Worm (Caenorhabditis elegans) whole organism, young adult: Measurements from ENCODE around the gene cec-6.
A peak's percentile ranks its signal among the peaks of the same experiment; 100 is the strongest.

Experiments
- B0035.1 ChIP-seq: sonication (generic microtip); optimal IDR thresholded peaks from 2 replicates; lab custom pipeline; 2016; ENCODE audit warnings: missing genetic modification characterization, mild to moderate bottlenecking, missing compliant biosample characterization, missing genotype, missing genetic modification reagents
- B0336.3 ChIP-seq: fragments of 200-800 bp; sonication (Bioruptor generic); IDR thresholded peaks from 2 replicates; pipeline ENCODE4 v1.3.6; 2022; ENCODE audit warnings: missing genetic modification characterization, missing compliant biosample characterization
- C17E4.6 ChIP-seq: fragments of 200-800 bp; sonication (Bioruptor generic); IDR thresholded peaks from 2 replicates; pipeline ENCODE4 v1.3.6; 2022; ENCODE audit warnings: missing genetic modification reagents, missing genetic modification characterization, missing compliant biosample characterization
- D2030.7 ChIP-seq: fragments of 200-800 bp; sonication (Bioruptor generic); IDR thresholded peaks from 2 replicates; pipeline ENCODE4 v1.3.6; 2022; ENCODE audit warnings: missing genetic modification reagents, missing genetic modification characterization, missing compliant biosample characterization
- F33H1.4 ChIP-seq: fragments of 200-800 bp; sonication (Bioruptor generic); IDR thresholded peaks from 2 replicates; pipeline ENCODE4 v1.3.6; 2022; ENCODE audit warnings: missing genetic modification reagents, missing genetic modification characterization, missing compliant biosample characterization
- F39B2.1 ChIP-seq: fragments of 200-800 bp; sonication (Bioruptor generic); IDR thresholded peaks from 2 replicates; pipeline ENCODE4 v1.3.6; 2022; ENCODE audit warnings: missing genetic modification reagents, missing genetic modification characterization, missing compliant biosample characterization
- F49E8.2 ChIP-seq: sonication (generic microtip); optimal IDR thresholded peaks from 3 replicates; lab custom pipeline; 2017; ENCODE audit warnings: missing genetic modification characterization, mild to moderate bottlenecking, missing compliant biosample characterization, antibody characterized with exemption, moderate library complexity; ENCODE audit not compliant: insufficient read depth
- F52B5.7 ChIP-seq: sonication (generic microtip); optimal IDR thresholded peaks from 2 replicates; lab custom pipeline; 2016; ENCODE audit warnings: mild to moderate bottlenecking, missing genetic modification characterization, missing compliant biosample characterization
- K12H6.12 ChIP-seq: fragments of 200-800 bp; sonication (Bioruptor generic); optimal IDR thresholded peaks from 2 replicates; lab custom pipeline; 2018; ENCODE audit warnings: mild to moderate bottlenecking, missing genetic modification characterization, missing compliant biosample characterization
- T07F8.4 ChIP-seq: sonication (generic microtip); optimal IDR thresholded peaks from 2 replicates; lab custom pipeline; 2016; ENCODE audit warnings: mild to moderate bottlenecking, missing genetic modification characterization, moderate library complexity, missing compliant biosample characterization
- T26A5.8 ChIP-seq: sonication (generic microtip); optimal IDR thresholded peaks from 2 replicates; lab custom pipeline; 2016; ENCODE audit warnings: missing genetic modification characterization, missing compliant biosample characterization
- Y53F4B.3 ChIP-seq: fragments of 200-800 bp; sonication (Bioruptor generic); IDR thresholded peaks from 2 replicates; pipeline ENCODE4 v1.3.6; 2022; ENCODE audit warnings: missing genetic modification reagents, missing genetic modification characterization, missing compliant biosample characterization
- Y53G8AR.9 ChIP-seq: fragments of 200-800 bp; sonication (Bioruptor generic); conservative IDR thresholded peaks from 2 replicates; pipeline ENCODE4 v1.3.6; 2022; ENCODE audit warnings: missing genetic modification reagents, missing genetic modification characterization, missing compliant biosample characterization
- Y95B8A.8 ChIP-seq: fragments of 200-800 bp; sonication (Bioruptor generic); IDR thresholded peaks from 2 replicates; pipeline ENCODE4 v1.3.6; 2022; ENCODE audit warnings: missing genetic modification reagents, missing genetic modification characterization, missing compliant biosample characterization
- akir-1 ChIP-seq: fragments of 200-800 bp; sonication (Bioruptor generic); optimal IDR thresholded peaks from 2 replicates; lab custom pipeline; 2018; ENCODE audit warnings: mild to moderate bottlenecking, missing genetic modification characterization, moderate library complexity, missing compliant biosample characterization
- aptf-3 ChIP-seq: fragments of 200-800 bp; sonication (Bioruptor generic); IDR thresholded peaks from 2 replicates; pipeline ENCODE4 v1.3.6; 2022; ENCODE audit warnings: missing genetic modification characterization, missing compliant biosample characterization
- atf-7 ChIP-seq: sonication (generic microtip); optimal IDR thresholded peaks from 2 replicates; lab custom pipeline; 2017; ENCODE audit warnings: mild to moderate bottlenecking, missing genetic modification characterization, missing compliant biosample characterization
- attf-3 ChIP-seq: fragments of 200-800 bp; sonication (Bioruptor generic); conservative IDR thresholded peaks from 2 replicates; pipeline ENCODE4 v1.3.6; 2022; ENCODE audit warnings: missing genetic modification reagents, missing genetic modification characterization, missing compliant biosample characterization
- ccch-3 ChIP-seq: fragments of 200-800 bp; sonication (Bioruptor generic); optimal IDR thresholded peaks from 2 replicates; lab custom pipeline; 2018; ENCODE audit warnings: mild to moderate bottlenecking, missing genetic modification characterization, missing compliant biosample characterization
- cebp-2 ChIP-seq: fragments of 200-800 bp; sonication (Bioruptor generic); IDR thresholded peaks from 2 replicates; pipeline ENCODE4 v1.3.6; 2022; ENCODE audit warnings: missing genetic modification characterization, missing compliant biosample characterization
- ceh-91 ChIP-seq: fragments of 200-800 bp; sonication (Bioruptor generic); IDR thresholded peaks from 2 replicates; pipeline ENCODE4 v1.3.6; 2022; ENCODE audit warnings: missing genetic modification reagents, missing genetic modification characterization, missing compliant biosample characterization
- chd-7 ChIP-seq: sonication (generic microtip); optimal IDR thresholded peaks from 2 replicates; lab custom pipeline; 2016; ENCODE audit warnings: mild to moderate bottlenecking, missing genetic modification characterization, moderate library complexity, missing compliant biosample characterization
- dox-1 ChIP-seq: fragments of 200-800 bp; sonication (Bioruptor generic); IDR thresholded peaks from 2 replicates; pipeline ENCODE4 v1.3.6; 2022; ENCODE audit warnings: missing genetic modification reagents, missing genetic modification characterization, missing compliant biosample characterization
- dpff-1 ChIP-seq: sonication (generic microtip); optimal IDR thresholded peaks from 2 replicates; lab custom pipeline; 2017; ENCODE audit warnings: mild to moderate bottlenecking, missing genetic modification characterization, missing compliant biosample characterization
- egl-18 ChIP-seq: fragments of 200-800 bp; sonication (Bioruptor generic); IDR thresholded peaks from 2 replicates; pipeline ENCODE4 v1.3.6; 2022; ENCODE audit warnings: missing genetic modification reagents, missing genetic modification characterization, missing compliant biosample characterization
- ekl-4 ChIP-seq: fragments of 200-800 bp; sonication (Bioruptor generic); IDR thresholded peaks from 2 replicates; pipeline ENCODE4 v1.3.6; 2022; ENCODE audit warnings: missing genetic modification reagents, missing genetic modification characterization, missing compliant biosample characterization
- ets-4 ChIP-seq: fragments of 200-800 bp; sonication (Bioruptor generic); optimal IDR thresholded peaks from 2 replicates; lab custom pipeline; 2018; ENCODE audit warnings: mild to moderate bottlenecking, missing genetic modification characterization, missing compliant biosample characterization
- hmg-1.2 ChIP-seq: fragments of 200-800 bp; sonication (Bioruptor generic); IDR thresholded peaks from 2 replicates; pipeline ENCODE4 v1.3.6; 2022; ENCODE audit warnings: missing genetic modification reagents, missing genetic modification characterization, missing compliant biosample characterization
- hsf-1 ChIP-seq: fragments of 200-800 bp; sonication (Bioruptor generic); IDR thresholded peaks from 2 replicates; pipeline ENCODE4 v1.3.6; 2022; ENCODE audit warnings: missing genetic modification reagents, missing genetic modification characterization, missing compliant biosample characterization
- lag-1 ChIP-seq: fragments of 200-800 bp; sonication (Bioruptor generic); IDR thresholded peaks from 2 replicates; pipeline ENCODE4 v1.3.6; 2022; ENCODE audit warnings: missing genetic modification reagents, missing genetic modification characterization, missing compliant biosample characterization
- let-526 ChIP-seq: fragments of 200-800 bp; sonication (Bioruptor generic); IDR thresholded peaks from 2 replicates; pipeline ENCODE4 v1.3.6; 2022; ENCODE audit warnings: missing genetic modification reagents, missing genetic modification characterization, missing compliant biosample characterization
- let-607 ChIP-seq, 2 experiments: fragments of 200-800 bp in 1 of 2; sonication (Bioruptor generic) in 1 of 2; sonication (generic microtip) in 1 of 2; optimal IDR thresholded peaks; 2 replicates each; lab custom pipeline; 2016 to 2018; ENCODE audit warnings: mild to moderate bottlenecking in 2 of 2, missing compliant biosample characterization in 2 of 2, missing genetic modification characterization in 2 of 2, moderate library complexity in 2 of 2, missing genotype in 1 of 2
- lin-26 ChIP-seq: fragments of 200-800 bp; sonication (Bioruptor generic); IDR thresholded peaks from 2 replicates; pipeline ENCODE4 v1.3.6; 2022; ENCODE audit warnings: missing genetic modification reagents, missing genetic modification characterization, missing compliant biosample characterization
- lin-54 ChIP-seq: fragments of 200-800 bp; sonication (Bioruptor generic); optimal IDR thresholded peaks from 2 replicates; lab custom pipeline; 2018; ENCODE audit warnings: mild to moderate bottlenecking, missing genetic modification characterization, missing compliant biosample characterization
- madf-6 ChIP-seq: fragments of 200-800 bp; sonication (Bioruptor generic); IDR thresholded peaks from 2 replicates; pipeline ENCODE4 v1.3.6; 2022; ENCODE audit warnings: missing genetic modification reagents, missing genetic modification characterization, missing compliant biosample characterization
- madf-8 ChIP-seq: fragments of 200-800 bp; sonication (Bioruptor generic); conservative IDR thresholded peaks from 2 replicates; pipeline ENCODE4 v1.3.6; 2022; ENCODE audit warnings: missing genetic modification reagents, missing genetic modification characterization, missing compliant biosample characterization
- mel-28 ChIP-seq: sonication (generic microtip); optimal IDR thresholded peaks from 2 replicates; lab custom pipeline; 2016; ENCODE audit warnings: borderline replicate concordance, mild to moderate bottlenecking, missing genetic modification characterization, missing compliant biosample characterization
- nfya-2 ChIP-seq: fragments of 200-800 bp; sonication (Bioruptor generic); IDR thresholded peaks from 2 replicates; pipeline ENCODE4 v1.3.6; 2022; ENCODE audit warnings: missing genetic modification reagents, missing genetic modification characterization, missing compliant biosample characterization
- nfyb-1 ChIP-seq: fragments of 200-800 bp; sonication (Bioruptor generic); IDR thresholded peaks from 2 replicates; pipeline ENCODE4 v1.3.6; 2022; ENCODE audit warnings: missing genetic modification reagents, missing genetic modification characterization, missing compliant biosample characterization
- nhr-90 ChIP-seq: sonication (generic microtip); optimal IDR thresholded peaks from 2 replicates; lab custom pipeline; 2016; ENCODE audit warnings: missing genotype, mild to moderate bottlenecking, missing genetic modification characterization, missing compliant biosample characterization
- pha-4 ChIP-seq: fragments of 150-350 bp; sonication (generic microtip); optimal IDR thresholded peaks from 2 replicates; lab custom pipeline; 2014; ENCODE audit warnings: missing biosample characterization, missing genetic modification reagents, missing genetic modification characterization
- rec-8 ChIP-seq, 2 experiments: sonication (generic microtip); optimal IDR thresholded peaks; 2 replicates each; lab custom pipeline; 2016; ENCODE audit warnings: mild to moderate bottlenecking in 2 of 2, missing genetic modification characterization in 2 of 2, missing genetic modification reagents in 2 of 2, missing genotype in 2 of 2, missing biosample characterization in 1 of 2, missing compliant biosample characterization in 1 of 2, moderate library complexity in 1 of 2
- rpc-1 ChIP-seq, 2 experiments: fragments of 150-350 bp in 1 of 2; sonication (generic microtip) in 1 of 2; optimal IDR thresholded peaks; 2 replicates each; lab custom pipeline; 2014 to 2018; ENCODE audit warnings: missing biosample characterization in 1 of 2, missing genetic modification characterization in 1 of 2, missing genetic modification reagents in 1 of 2, missing genotype in 1 of 2
- tlf-1 ChIP-seq: fragments of 200-800 bp; sonication (Bioruptor generic); optimal IDR thresholded peaks from 2 replicates; lab custom pipeline; 2018; ENCODE audit warnings: mild to moderate bottlenecking, missing genetic modification characterization, missing compliant biosample characterization
- unc-130 ChIP-seq: sonication (generic microtip); optimal IDR thresholded peaks from 2 replicates; lab custom pipeline; 2016; ENCODE audit warnings: missing genetic modification reagents, missing genetic modification characterization, missing compliant biosample characterization
- xnd-1 ChIP-seq: sonication (generic microtip); optimal IDR thresholded peaks from 2 replicates; lab custom pipeline; 2016; ENCODE audit warnings: missing genotype, missing genetic modification reagents, missing genetic modification characterization, missing compliant biosample characterization
- zim-3 ChIP-seq: sonication (generic microtip); optimal IDR thresholded peaks from 2 replicates; lab custom pipeline; 2017; ENCODE audit warnings: mild to moderate bottlenecking, missing genetic modification characterization, moderate library complexity, missing compliant biosample characterization
- ztf-25 ChIP-seq: fragments of 200-800 bp; sonication (Bioruptor generic); IDR thresholded peaks from 2 replicates; pipeline ENCODE4 v1.3.6; 2022; ENCODE audit warnings: missing genetic modification reagents, missing genetic modification characterization, missing compliant biosample characterization
- ztf-26 ChIP-seq: sonication (generic microtip); optimal IDR thresholded peaks from 2 replicates; lab custom pipeline; 2017; ENCODE audit warnings: missing genetic modification characterization, missing compliant biosample characterization

The cec-6 gene

DNA sequence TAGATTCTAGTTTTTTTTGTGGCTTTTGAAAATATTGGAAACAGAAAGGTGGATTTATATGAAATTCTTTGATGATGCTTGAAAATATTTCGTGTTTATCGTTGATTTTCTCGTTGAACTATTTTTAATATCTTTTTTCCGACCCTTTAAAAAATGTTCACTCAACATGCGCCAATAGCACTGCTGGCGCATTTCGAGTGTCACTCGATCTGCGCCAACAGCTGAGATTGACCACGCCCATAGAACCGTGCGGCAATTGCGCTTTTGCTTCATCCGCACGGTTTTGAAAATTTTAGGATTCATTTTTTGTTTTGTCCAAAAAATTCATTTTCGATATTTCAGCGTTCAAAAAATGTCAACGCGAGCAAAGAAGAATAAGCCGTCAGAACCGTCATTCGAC lies 3.4 kb upstream of the cec-6 start, which contains the start of gene tebp-2 (continued):
- TF ChIP-seq T07F8.4 (tag; lab: Kevin White, UChicago) (no peak), akir-1 (GFP tag; lab: Kevin White, UChicago) (no peak), lin-26 (0 out of 2 replicates have a peak, but pooled peaks have one; percentile 26), rec-8 (tag; optimal IDR thresholded peaks at IDR 0.05; lab: Kevin White, UChicago) (peak in 1 of 2 experiments; percentile 43), lag-1 (GFP tag; lab: Robert Waterston, UW) (no peak), aptf-3 (no peak), zim-3 (tag; lab: Kevin White, UChicago) (no peak), Y53F4B.3 (GFP tag; lab: Robert Waterston, UW) (no peak), madf-8 (GFP tag; lab: Robert Waterston, UW) (peak; percentile 40; the same call in 1 of the 2 replicates), C17E4.6 (GFP tag; lab: Robert Waterston, UW) (0 out of 2 replicates have a peak, but pooled peaks have one; percentile 35), let-526 (GFP tag; lab: Robert Waterston, UW) (no peak), nfya-2 (GFP tag; lab: Robert Waterston, UW) (no peak), atf-7 (peak; percentile 1), dox-1 (GFP tag; lab: Robert Waterston, UW) (peak; percentile 80), hmg-1.2 (GFP tag; lab: Robert Waterston, UW) (0 out of 2 replicates have a peak, but pooled peaks have one; percentile 12), D2030.7 (peak; percentile 78), T26A5.8 (no peak), hsf-1 (GFP tag; lab: Robert Waterston, UW) (peak; percentile 73), nhr-90 (no peak), let-607 (tag; optimal IDR thresholded peaks at IDR 0.05; lab: Kevin White, UChicago) (no peak), pha-4 (tag; lab: Kevin White, UChicago) (no peak), cebp-2 (GFP tag; lab: Robert Waterston, UW) (no peak), rpc-1 (optimal IDR thresholded peaks at IDR 0.05; lab: Kevin White, UChicago) (no peak), rpc-1 (tag; optimal IDR thresholded peaks at IDR 0.05; lab: Kevin White, UChicago) (no peak), ekl-4 (GFP tag; lab: Robert Waterston, UW) (peak; percentile 86), egl-18 (no peak), ets-4 (GFP tag; lab: Kevin White, UChicago) (no peak), tlf-1 (peak; percentile 68), madf-6 (GFP tag; lab: Robert Waterston, UW) (peak; percentile 77), K12H6.12 (no peak), xnd-1 (tag; lab: Kevin White, UChicago) (peak; percentile 55), F39B2.1 (GFP tag; lab: Robert Waterston, UW) (no peak), F52B5.7 (tag; lab: Kevin White, UChicago) (peak; percentile 57), mel-28 (tag; lab: Kevin White, UChicago) (no peak)

DNA sequence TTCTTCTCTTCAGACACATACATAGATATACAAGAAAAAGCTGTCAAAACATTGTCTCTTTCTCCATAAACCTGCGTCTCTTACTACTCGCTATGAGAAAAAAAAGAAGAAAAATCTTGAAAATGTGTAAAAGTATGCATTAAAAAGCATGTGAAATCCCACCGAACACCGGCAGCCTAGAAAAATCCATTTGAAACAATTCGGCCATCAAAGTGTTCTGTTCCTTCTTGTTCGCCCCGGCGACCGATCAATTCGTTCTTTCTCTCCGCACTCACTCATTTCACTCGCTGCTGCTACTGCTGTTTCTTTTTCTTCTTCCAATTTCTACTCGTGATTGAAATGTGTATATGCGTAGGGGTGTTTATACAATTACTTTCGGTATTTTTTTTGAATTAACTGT lies 4.2 kb downstream of the cec-6 start:
- TF ChIP-seq unc-130 (GFP tag; lab: Kevin White, UChicago) (no peak), attf-3 (GFP tag; lab: Robert Waterston, UW) (no peak), D2030.7 (no peak), B0035.1 (no peak), ccch-3 (GFP tag; lab: Kevin White, UChicago) (no peak), B0336.3 (no peak), ztf-25 (GFP tag; lab: Robert Waterston, UW) (no peak), ztf-26 (tag; lab: Kevin White, UChicago) (peak; percentile 12), chd-7 (tag; lab: Kevin White, UChicago) (peak; percentile 43), dpff-1 (tag; lab: Kevin White, UChicago) (no peak), lin-54 (no peak), Y53F4B.3 (GFP tag; lab: Robert Waterston, UW) (no peak), madf-6 (GFP tag; lab: Robert Waterston, UW) (no peak), nfyb-1 (GFP tag; lab: Robert Waterston, UW) (no peak), F49E8.2 (no peak), Y95B8A.8 (GFP tag; lab: Robert Waterston, UW) (no peak), ceh-91 (GFP tag; lab: Robert Waterston, UW) (no peak), Y53G8AR.9 (GFP tag; lab: Robert Waterston, UW) (no peak), F33H1.4 (GFP tag; lab: Robert Waterston, UW) (no peak), hmg-1.2 (GFP tag; lab: Robert Waterston, UW) (no peak; the same call in 1 of the 2 replicates), akir-1 (GFP tag; lab: Kevin White, UChicago) (no peak)
